Worm (Caenorhabditis elegans) whole organism, L1 larva: Measurements from ENCODE around the gene clec-214.
A peak's percentile ranks its signal among the peaks of the same experiment; 100 is the strongest.

Experiments used
- C16A3.4 ChIP-seq: fragments of 150-350 bp; optimal IDR thresholded peaks from 2 replicates; lab custom pipeline; 2014; ENCODE audit warnings: missing biosample characterization, missing genetic modification characterization
- Y116A8C.19 ChIP-seq: sonication (generic microtip); optimal IDR thresholded peaks from 2 replicates; lab custom pipeline; 2016; ENCODE audit warnings: missing compliant biosample characterization, missing genetic modification characterization, borderline replicate concordance
- aha-1 ChIP-seq: fragments of 150-350 bp; optimal IDR thresholded peaks from 2 replicates; lab custom pipeline; 2014; ENCODE audit warnings: missing biosample characterization, missing genetic modification characterization
- aly-2 ChIP-seq: fragments of 150-350 bp; optimal IDR thresholded peaks from 2 replicates; lab custom pipeline; 2014; ENCODE audit warnings: missing biosample characterization, missing genetic modification characterization
- blmp-1 ChIP-seq: fragments of 150-350 bp; optimal IDR thresholded peaks from 2 replicates; lab custom pipeline; 2014; ENCODE audit warnings: missing biosample characterization, missing genetic modification characterization
- ceh-8 ChIP-seq: fragments of 200-800 bp; sonication (Bioruptor generic); optimal IDR thresholded peaks from 2 replicates; lab custom pipeline; 2018; ENCODE audit warnings: mild to moderate bottlenecking, missing genetic modification characterization, moderate library complexity, missing compliant biosample characterization
- ceh-82 ChIP-seq, 3 experiments: fragments of 150-350 bp in 1 of 3; sonication (generic microtip) in 2 of 3; optimal IDR thresholded peaks; 2 replicates each; lab custom pipeline; 2014 to 2017; ENCODE audit warnings: missing biosample characterization in 3 of 3, missing genetic modification characterization in 3 of 3
- efl-3 ChIP-seq: fragments of 200-800 bp; sonication (Bioruptor generic); optimal IDR thresholded peaks from 2 replicates; lab custom pipeline; 2018; ENCODE audit warnings: mild to moderate bottlenecking, missing genetic modification characterization, missing compliant biosample characterization
- egl-13 ChIP-seq: sonication (generic microtip); optimal IDR thresholded peaks from 2 replicates; lab custom pipeline; 2016; ENCODE audit warnings: missing genotype, missing genetic modification reagents, missing genetic modification characterization, missing compliant biosample characterization
- elt-2 ChIP-seq: sonication (generic microtip); optimal IDR thresholded peaks from 2 replicates; lab custom pipeline; 2016; ENCODE audit warnings: missing genetic modification characterization, mild to moderate bottlenecking, inconsistent platforms, missing compliant biosample characterization, missing genetic modification reagents
- elt-3 ChIP-seq, 6 experiments: fragments of 150-350 bp in 1 of 6; sonication (generic microtip); optimal IDR thresholded peaks; 2 replicates each; lab custom pipeline; 2017 to 2018; ENCODE audit warnings: missing biosample characterization in 6 of 6, missing genetic modification characterization in 6 of 6, inconsistent platforms in 1 of 6
- fkh-10 ChIP-seq: sonication (generic microtip); optimal IDR thresholded peaks from 2 replicates; lab custom pipeline; 2017; ENCODE audit warnings: missing biosample characterization, missing genetic modification reagents, missing genetic modification characterization
- fkh-8 ChIP-seq: sonication (generic microtip); optimal IDR thresholded peaks from 2 replicates; lab custom pipeline; 2016; ENCODE audit warnings: mild to moderate bottlenecking, missing genetic modification characterization, missing compliant biosample characterization
- fos-1 ChIP-seq: fragments of 150-350 bp; optimal IDR thresholded peaks from 2 replicates; lab custom pipeline; 2014; ENCODE audit warnings: missing biosample characterization, missing genetic modification characterization
- grh-1 ChIP-seq: fragments of 200-800 bp; sonication (Bioruptor generic); IDR thresholded peaks from 2 replicates; pipeline ENCODE4 v1.3.6; 2022; ENCODE audit warnings: missing genetic modification reagents, missing genetic modification characterization, missing compliant biosample characterization
- hpl-2 ChIP-seq: fragments of 150-350 bp; optimal IDR thresholded peaks from 2 replicates; lab custom pipeline; 2014; ENCODE audit warnings: missing biosample characterization, missing genetic modification reagents, missing genetic modification characterization
- irx-1 ChIP-seq: sonication (generic microtip); optimal IDR thresholded peaks from 2 replicates; lab custom pipeline; 2016; ENCODE audit warnings: missing genetic modification characterization, missing compliant biosample characterization
- isw-1 ChIP-seq: fragments of 200-800 bp; sonication (Bioruptor generic); IDR thresholded peaks from 2 replicates; pipeline ENCODE4 v1.3.6; 2022; ENCODE audit warnings: missing genetic modification characterization, missing compliant biosample characterization
- jun-1 ChIP-seq: fragments of 150-350 bp; optimal IDR thresholded peaks from 2 replicates; lab custom pipeline; 2014; ENCODE audit warnings: missing biosample characterization, missing genetic modification reagents, missing genetic modification characterization
- lin-13 ChIP-seq: fragments of 150-350 bp; optimal IDR thresholded peaks from 2 replicates; lab custom pipeline; 2014; ENCODE audit warnings: missing biosample characterization, missing genetic modification reagents, missing genetic modification characterization
- lin-15B ChIP-seq: fragments of 150-350 bp; sonication (generic microtip); optimal IDR thresholded peaks from 3 replicates; lab custom pipeline; 2014; ENCODE audit warnings: missing biosample characterization, missing genetic modification characterization
- lin-35 ChIP-seq, 2 experiments: fragments of 150-350 bp; optimal IDR thresholded peaks; 2 replicates each; lab custom pipeline; 2014; ENCODE audit warnings: missing biosample characterization in 2 of 2, missing genetic modification characterization in 2 of 2, missing genetic modification reagents in 2 of 2
- lin-39 ChIP-seq: fragments of 150-350 bp; optimal IDR thresholded peaks from 2 replicates; lab custom pipeline; 2014; ENCODE audit warnings: missing biosample characterization, missing genetic modification reagents, missing genetic modification characterization
- mab-9 ChIP-seq: fragments of 200-800 bp; sonication (Bioruptor generic); IDR thresholded peaks from 2 replicates; pipeline ENCODE4 v1.3.6; 2022; ENCODE audit warnings: missing genetic modification reagents, missing genetic modification characterization, missing compliant biosample characterization
- mdl-1 ChIP-seq, 2 experiments: fragments of 150-350 bp; optimal IDR thresholded peaks; 2 replicates each; lab custom pipeline; 2014 to 2017; ENCODE audit warnings: missing biosample characterization in 2 of 2, missing genetic modification characterization in 2 of 2, inconsistent platforms in 1 of 2
- mef-2 ChIP-seq: fragments of 150-350 bp; optimal IDR thresholded peaks from 2 replicates; lab custom pipeline; 2014; ENCODE audit warnings: missing biosample characterization, missing genetic modification characterization
- mep-1 ChIP-seq: fragments of 150-350 bp; optimal IDR thresholded peaks from 2 replicates; lab custom pipeline; 2014; ENCODE audit warnings: missing biosample characterization, missing genetic modification characterization
- nhr-12 ChIP-seq: sonication (generic microtip); optimal IDR thresholded peaks from 2 replicates; lab custom pipeline; 2017; ENCODE audit warnings: missing biosample characterization, missing genetic modification characterization
- nhr-19 ChIP-seq: fragments of 200-800 bp; sonication (Bioruptor generic); conservative IDR thresholded peaks from 2 replicates; pipeline ENCODE4 v1.3.6; 2022; ENCODE audit warnings: missing genetic modification characterization, missing compliant biosample characterization
- nhr-20 ChIP-seq: sonication (generic microtip); optimal IDR thresholded peaks from 2 replicates; lab custom pipeline; 2016; ENCODE audit warnings: mild to moderate bottlenecking, missing genetic modification characterization, missing compliant biosample characterization
- nhr-237 ChIP-seq: fragments of 150-350 bp; optimal IDR thresholded peaks from 2 replicates; lab custom pipeline; 2014; ENCODE audit warnings: missing biosample characterization, missing genetic modification characterization
- nhr-28 ChIP-seq: fragments of 150-350 bp; optimal IDR thresholded peaks from 2 replicates; lab custom pipeline; 2014; ENCODE audit warnings: missing biosample characterization, missing genetic modification characterization
- nhr-47 ChIP-seq: sonication (generic microtip); optimal IDR thresholded peaks from 2 replicates; lab custom pipeline; 2016; ENCODE audit warnings: mild to moderate bottlenecking, missing genetic modification characterization, moderate library complexity, missing compliant biosample characterization
- nhr-71 ChIP-seq: sonication (generic microtip); optimal IDR thresholded peaks from 2 replicates; lab custom pipeline; 2016; ENCODE audit warnings: mild to moderate bottlenecking, missing genetic modification characterization, moderate library complexity, missing compliant biosample characterization
- nhr-76 ChIP-seq: sonication (generic microtip); optimal IDR thresholded peaks from 2 replicates; lab custom pipeline; 2017; ENCODE audit warnings: missing biosample characterization, missing genetic modification characterization
- nhr-77 ChIP-seq: fragments of 150-350 bp; optimal IDR thresholded peaks from 2 replicates; lab custom pipeline; 2014; ENCODE audit warnings: missing biosample characterization, missing genetic modification characterization
- nhr-85 ChIP-seq: sonication (generic microtip); peaks from one replicate; lab custom pipeline; 2016; ENCODE audit warnings: missing genetic modification characterization, inconsistent platforms, missing compliant biosample characterization
- nhr-90 ChIP-seq: sonication (generic microtip); optimal IDR thresholded peaks from 2 replicates; lab custom pipeline; 2016; ENCODE audit warnings: mild to moderate bottlenecking, missing genetic modification characterization, missing compliant biosample characterization; ENCODE audit not compliant: poor library complexity
- pag-3 ChIP-seq: sonication (generic microtip); optimal IDR thresholded peaks from 2 replicates; lab custom pipeline; 2017; ENCODE audit warnings: missing genetic modification characterization, mild to moderate bottlenecking, missing compliant biosample characterization, antibody characterized with exemption, borderline replicate concordance; ENCODE audit not compliant: insufficient read depth
- pqm-1 ChIP-seq: sonication (generic microtip); optimal IDR thresholded peaks from 3 replicates; lab custom pipeline; 2017; ENCODE audit warnings: missing biosample characterization, missing genetic modification characterization
- rnt-1 ChIP-seq: sonication (generic microtip); optimal IDR thresholded peaks from 2 replicates; lab custom pipeline; 2016; ENCODE audit warnings: mild to moderate bottlenecking, missing genetic modification characterization, moderate library complexity, missing compliant biosample characterization
- skn-1 ChIP-seq: fragments of 150-350 bp; optimal IDR thresholded peaks from 2 replicates; lab custom pipeline; 2014; ENCODE audit warnings: missing biosample characterization, missing genetic modification characterization
- snpc-4 ChIP-seq: fragments of 150-350 bp; optimal IDR thresholded peaks from 2 replicates; lab custom pipeline; 2014; ENCODE audit warnings: missing biosample characterization, missing genetic modification characterization
- swsn-7 ChIP-seq: sonication (generic microtip); optimal IDR thresholded peaks from 2 replicates; lab custom pipeline; 2016; ENCODE audit warnings: missing genetic modification characterization, missing compliant biosample characterization
- tbx-2 ChIP-seq: sonication (generic microtip); optimal IDR thresholded peaks from 2 replicates; lab custom pipeline; 2016; ENCODE audit warnings: missing genetic modification characterization, missing compliant biosample characterization
- tlp-1 ChIP-seq: fragments of 150-350 bp; optimal IDR thresholded peaks from 2 replicates; lab custom pipeline; 2014; ENCODE audit warnings: missing biosample characterization, missing genetic modification characterization
- unc-130 ChIP-seq: fragments of 150-350 bp; optimal IDR thresholded peaks from 2 replicates; lab custom pipeline; 2017; ENCODE audit warnings: missing biosample characterization, missing genetic modification characterization, inconsistent platforms
- unc-30 ChIP-seq: sonication (generic microtip); optimal IDR thresholded peaks from 2 replicates; lab custom pipeline; 2017; ENCODE audit warnings: missing biosample characterization, missing genetic modification characterization
- unc-86 ChIP-seq: sonication (generic microtip); optimal IDR thresholded peaks from 2 replicates; lab custom pipeline; 2016; ENCODE audit warnings: missing genetic modification characterization, missing compliant biosample characterization
- xbp-1 ChIP-seq: sonication (generic microtip); optimal IDR thresholded peaks from 2 replicates; lab custom pipeline; 2016; ENCODE audit warnings: missing genetic modification characterization, missing compliant biosample characterization
- zag-1 ChIP-seq: fragments of 150-350 bp; optimal IDR thresholded peaks from 2 replicates; lab custom pipeline; 2014; ENCODE audit warnings: missing biosample characterization, missing genetic modification characterization

The clec-214 gene

DNA sequence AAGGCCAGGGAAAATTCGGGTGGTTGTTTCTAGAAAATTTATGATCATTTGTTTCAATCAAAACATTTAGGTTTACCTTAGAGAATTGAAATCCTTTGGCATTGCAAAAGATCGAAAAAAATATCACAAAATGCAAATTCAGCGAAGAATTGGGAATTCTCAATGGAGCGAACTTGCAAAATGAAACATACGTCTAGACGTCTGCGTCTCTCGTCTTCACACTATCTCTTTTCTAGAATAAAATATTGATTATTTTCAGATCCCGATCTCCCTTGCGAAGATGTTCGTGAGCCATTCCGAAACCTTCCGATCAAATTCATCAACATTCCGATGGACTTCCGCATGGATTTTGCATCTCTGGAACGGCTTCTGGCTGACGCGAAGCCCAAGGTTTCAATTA is 29.8 kb upstream of the clec-214 start, which contains the start of gene ets-6 (continued):
- TF ChIP-seq unc-86 (peak; percentile 43), lin-39 (tag; lab: Kevin White, UChicago) (peak; percentile 25), nhr-12 (tag; lab: Kevin White, UChicago) (no peak), skn-1 (tag; lab: Kevin White, UChicago) (peak; percentile 25), rnt-1 (tag; lab: Kevin White, UChicago) (peak; percentile 54), mep-1 (peak; percentile 72), Y116A8C.19 (tag; lab: Kevin White, UChicago) (no peak), fos-1 (tag; lab: Kevin White, UChicago) (peak; percentile 37), lin-13 (GFP tag; lab: Kevin White, UChicago) (no peak), efl-3 (no peak), irx-1 (no peak), nhr-20 (tag; lab: Kevin White, UChicago) (peak; percentile 65), ceh-8 (GFP tag; lab: Kevin White, UChicago) (no peak), nhr-237 (tag; lab: Kevin White, UChicago) (no peak), unc-30 (no peak), nhr-71 (peak; percentile 76), tbx-2 (tag; lab: Kevin White, UChicago) (peak; percentile 54), nhr-76 (no peak), nhr-90 (tag; lab: Kevin White, UChicago) (peak; percentile 46), fkh-8 (no peak), blmp-1 (tag; lab: Kevin White, UChicago) (peak; percentile 20), xbp-1 (tag; lab: Kevin White, UChicago) (peak; percentile 55), zag-1 (no peak), mef-2 (tag; lab: Kevin White, UChicago) (no peak), jun-1 (peak; percentile 49), ceh-82 (tag; optimal IDR thresholded peaks at IDR 0.05; lab: Kevin White, UChicago) (peak in 2 of 3 experiments; percentile 26 to 27), nhr-19 (peak; percentile 54)

ce11 chrV:7587637-7588036 is 22.5 kb upstream of the clec-214 start, which contains the start of the genes F19F10.11 and C50E3.5:
Gene F19F10.11 (minus strand): TSS chrV:7587704.
Gene C50E3.5 (plus strand): TSS chrV:7587996.
- TF ChIP-seq pag-3 (tag; lab: Kevin White, UChicago) (peak; percentile 22), irx-1 (peak; percentile 42), mdl-1 (tag; optimal IDR thresholded peaks at IDR 0.05; lab: Kevin White, UChicago) (peak in 1 of 2 experiments; percentile 32), unc-86 (peak; percentile 64), nhr-28 (tag; lab: Kevin White, UChicago) (no peak), isw-1 (peak; percentile 26), Y116A8C.19 (tag; lab: Kevin White, UChicago) (no peak), fkh-8 (no peak), C16A3.4 (peak; percentile 67), mab-9 (GFP tag; lab: Robert Waterston, UW) (no peak), elt-2 (tag; lab: Kevin White, UChicago) (no peak), fkh-10 (GFP tag; lab: Kevin White, UChicago) (no peak), snpc-4 (tag; lab: Kevin White, UChicago) (peak; percentile 68), lin-39 (tag; lab: Kevin White, UChicago) (no peak), lin-35 (GFP tag; optimal IDR thresholded peaks at IDR 0.05; lab: Kevin White, UChicago) (peak; percentile 27 to 64), nhr-237 (tag; lab: Kevin White, UChicago) (no peak), nhr-47 (peak; percentile 73), tbx-2 (tag; lab: Kevin White, UChicago) (peak; percentile 70), swsn-7 (tag; lab: Kevin White, UChicago) (peak; percentile 70), unc-130 (tag; lab: Kevin White, UChicago) (no peak), nhr-90 (tag; lab: Kevin White, UChicago) (peak; percentile 66), aha-1 (no peak), xbp-1 (tag; lab: Kevin White, UChicago) (peak; percentile 67), skn-1 (tag; lab: Kevin White, UChicago) (peak; percentile 48), nhr-85 (peak; percentile 74), grh-1 (GFP tag; lab: Robert Waterston, UW) (peak; percentile 18; the same call in 1 of the 2 replicates), egl-13 (tag; lab: Kevin White, UChicago) (no peak), rnt-1 (tag; lab: Kevin White, UChicago) (peak; percentile 57), elt-3 (tag; optimal IDR thresholded peaks at IDR 0.05; lab: Kevin White, UChicago) (peak in 1 of 6 experiments; percentile 57), aly-2 (tag; lab: Kevin White, UChicago) (no peak), hpl-2 (GFP tag; lab: Kevin White, UChicago) (no peak), pqm-1 (no peak), lin-15B (tag; lab: Kevin White, UChicago) (peak; percentile 38), tlp-1 (tag; lab: Kevin White, UChicago) (no peak), blmp-1 (tag; lab: Kevin White, UChicago) (peak; percentile 56), nhr-77 (tag; lab: Kevin White, UChicago) (no peak), ceh-82 (tag; optimal IDR thresholded peaks at IDR 0.05; lab: Kevin White, UChicago) (peak; percentile 21 to 60 (median 44)), mep-1 (peak; percentile 82)
